Worm (Caenorhabditis elegans): ENCODE results near the gene clk-2.

The clk-2 gene

DNA sequence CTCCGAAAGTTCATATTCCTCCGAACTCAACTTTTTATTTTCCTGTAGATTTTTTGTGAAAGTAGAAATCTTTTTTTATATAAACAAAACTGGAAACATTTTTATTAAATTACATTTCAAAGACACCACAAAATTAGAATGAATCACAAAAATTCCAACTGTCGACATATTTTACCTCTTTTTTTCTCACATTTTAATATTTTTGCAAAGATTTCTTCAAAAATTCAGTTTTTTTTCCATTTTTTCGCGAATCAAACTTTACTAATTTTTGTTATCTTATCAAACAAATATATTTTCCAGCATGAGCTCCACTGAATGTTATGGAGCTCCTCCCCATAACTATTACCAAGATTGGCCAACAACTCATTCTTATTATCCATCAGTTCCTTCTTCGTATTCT is 37.0 kb upstream of the clk-2 start, which contains the start of gene ceh-13:
Gene ceh-13, plus strand, starts transcription at position 301 of the 400 bp plus-strand sequence.
- TF ChIP-seq F13C5.2 (tag; optimal IDR thresholded peaks at IDR 0.05) (no peak), aly-1 (tag; optimal IDR thresholded peaks at IDR 0.05) (no peak), ets-7 (tag; optimal IDR thresholded peaks at IDR 0.05) (no peak), scrt-1 (GFP tag; IDR thresholded peaks at IDR 0.05) (no peak), pes-1 (GFP tag; IDR thresholded peaks at IDR 0.05) (no peak)

- peak; percentile 61 for TF ChIP-seq ceh-13 (GFP tag; optimal IDR thresholded peaks at IDR 0.05)
- 0 out of 2 replicates have a peak, but pooled peaks have one; percentile 45 for TF ChIP-seq sea-1 (GFP tag; conservative IDR thresholded peaks at IDR 0.05)
- TF ChIP-seq hmg-4 (GFP tag; optimal IDR thresholded peaks at IDR 0.05), result peak; percentile 32
- no peak for TF ChIP-seq ama-1 (optimal IDR thresholded peaks at IDR 0.05)
- no peak for TF ChIP-seq pes-1 (GFP tag; IDR thresholded peaks at IDR 0.05)
- 0 out of 2 replicates have a peak, but pooled peaks have one; percentile 40 for TF ChIP-seq tbx-11 (GFP tag; IDR thresholded peaks at IDR 0.05)
- TF ChIP-seq tbx-37 (GFP tag; conservative IDR thresholded peaks at IDR 0.05), result no peak
Observed at ce11 chrIII:7554697-7555145, 36.4 kb upstream of the clk-2 start.

- no peak for TF ChIP-seq scrt-1 (GFP tag; IDR thresholded peaks at IDR 0.05)
- no peak for TF ChIP-seq hmbx-1 (tag; optimal IDR thresholded peaks at IDR 0.05)
- TF ChIP-seq flt-1 (GFP tag; IDR thresholded peaks at IDR 0.05), result no peak
- no peak for TF ChIP-seq ama-1 (optimal IDR thresholded peaks at IDR 0.05)
- TF ChIP-seq pes-1 (GFP tag; IDR thresholded peaks at IDR 0.05), result no peak
- TF ChIP-seq tbx-11 (GFP tag; IDR thresholded peaks at IDR 0.05), result no peak
- TF ChIP-seq tbx-37 (GFP tag; conservative IDR thresholded peaks at IDR 0.05), result no peak
- TF ChIP-seq ets-7 (tag; optimal IDR thresholded peaks at IDR 0.05), result no peak
- TF ChIP-seq ceh-36 (tag; optimal IDR thresholded peaks at IDR 0.05), result no peak
- TF ChIP-seq ceh-13 (GFP tag; optimal IDR thresholded peaks at IDR 0.05), result no peak
- no peak for TF ChIP-seq B0310.2 (tag; optimal IDR thresholded peaks at IDR 0.05)
- no peak for TF ChIP-seq F13C5.2 (tag; optimal IDR thresholded peaks at IDR 0.05)
- no peak for TF ChIP-seq tra-4 (tag; optimal IDR thresholded peaks at IDR 0.05)
- no peak for TF ChIP-seq hnd-1 (tag; optimal IDR thresholded peaks at IDR 0.05)
Observed at ce11 chrIII:7553693-7554226, 35.4 kb upstream of the clk-2 start.

ce11 chrIII:7552859-7553258 is 34.5 kb upstream of the clk-2 start:
- TF ChIP-seq tbx-37 (GFP tag; conservative IDR thresholded peaks at IDR 0.05), result no peak

DNA sequence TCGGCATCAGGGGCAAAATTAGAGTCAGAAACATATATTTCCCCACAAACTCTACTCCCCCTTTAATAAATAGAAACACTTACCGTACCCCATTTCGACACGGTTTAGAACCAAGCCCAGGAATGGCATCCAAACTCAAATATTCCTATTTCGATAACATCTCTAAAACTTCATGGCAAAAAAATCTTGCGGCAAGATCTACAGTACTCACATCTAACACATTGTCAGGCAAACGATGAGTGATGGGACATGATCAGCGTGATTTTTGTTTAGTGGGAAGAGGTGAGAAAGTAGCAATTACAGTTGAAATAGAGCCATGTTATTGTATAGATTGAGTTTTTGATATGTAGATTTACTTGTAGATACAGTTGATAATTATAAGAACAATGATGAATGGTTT is 32.7 kb upstream of the clk-2 start:
- TF ChIP-seq ceh-13 (GFP tag; optimal IDR thresholded peaks at IDR 0.05) (peak; percentile 13), hmg-4 (GFP tag; optimal IDR thresholded peaks at IDR 0.05) (no peak)

- TF ChIP-seq pes-1 (GFP tag; IDR thresholded peaks at IDR 0.05) (no peak), tbx-11 (GFP tag; IDR thresholded peaks at IDR 0.05) (no peak), scrt-1 (GFP tag; IDR thresholded peaks at IDR 0.05) (no peak), aly-1 (tag; optimal IDR thresholded peaks at IDR 0.05) (no peak), ama-1 (optimal IDR thresholded peaks at IDR 0.05) (no peak), hmbx-1 (tag; optimal IDR thresholded peaks at IDR 0.05) (no peak), ceh-13 (GFP tag; optimal IDR thresholded peaks at IDR 0.05) (no peak), ets-7 (tag; optimal IDR thresholded peaks at IDR 0.05) (no peak), ceh-36 (tag; optimal IDR thresholded peaks at IDR 0.05) (no peak), tra-4 (tag; optimal IDR thresholded peaks at IDR 0.05) (no peak)
Observed at ce11 chrIII:7548963-7549362, 30.6 kb upstream of the clk-2 start.

DNA sequence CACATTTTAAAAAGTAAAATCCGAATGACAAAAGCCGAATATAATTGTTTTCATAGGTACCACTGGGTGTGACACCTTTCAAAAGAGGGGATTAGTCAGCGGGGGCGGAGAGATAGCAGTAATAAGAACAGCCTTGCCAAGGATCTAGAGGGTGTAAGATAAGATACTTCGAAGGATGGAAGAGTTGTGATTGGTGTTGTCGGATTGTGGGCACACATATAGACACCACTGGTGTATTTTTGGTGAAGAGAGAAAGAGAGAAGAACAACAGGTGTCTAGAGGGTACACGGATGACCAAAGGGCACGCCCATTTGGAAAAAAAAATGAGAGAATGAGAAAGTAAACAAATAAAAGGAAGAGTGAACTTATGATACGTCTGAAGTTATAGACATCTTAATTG is 26.9 kb upstream of the clk-2 start:
- TF ChIP-seq flt-1 (GFP tag; IDR thresholded peaks at IDR 0.05) (no peak), B0310.2 (tag; optimal IDR thresholded peaks at IDR 0.05) (no peak), scrt-1 (GFP tag; IDR thresholded peaks at IDR 0.05) (no peak), tbx-37 (GFP tag; conservative IDR thresholded peaks at IDR 0.05) (no peak), ceh-36 (tag; optimal IDR thresholded peaks at IDR 0.05) (peak; percentile 53), hnd-1 (tag; optimal IDR thresholded peaks at IDR 0.05) (no peak), aly-1 (tag; optimal IDR thresholded peaks at IDR 0.05) (no peak), tra-4 (tag; optimal IDR thresholded peaks at IDR 0.05) (no peak)

DNA sequence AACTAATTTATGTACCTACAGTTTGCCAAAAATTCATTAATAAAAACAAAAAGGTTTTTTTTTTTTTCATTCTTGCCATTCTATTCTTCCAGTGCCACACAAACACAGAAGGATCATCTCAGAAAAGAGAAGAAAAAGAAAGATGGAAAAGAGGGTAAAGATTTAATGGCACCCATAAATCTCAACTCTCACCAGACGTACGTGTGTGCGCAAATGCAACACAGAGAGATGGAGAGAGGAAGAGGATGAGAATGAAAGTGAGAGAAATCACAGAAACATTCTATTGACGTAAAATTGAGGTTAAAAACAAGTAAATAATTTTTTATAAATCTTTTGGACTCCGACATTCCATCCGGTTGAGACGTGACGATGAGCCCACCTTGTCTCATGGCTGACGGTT is 25.9 kb upstream of the clk-2 start:
- no peak for TF ChIP-seq B0310.2 (tag; optimal IDR thresholded peaks at IDR 0.05)
- TF ChIP-seq scrt-1 (GFP tag; IDR thresholded peaks at IDR 0.05), result no peak
- TF ChIP-seq F13C5.2 (tag; optimal IDR thresholded peaks at IDR 0.05), result no peak
- no peak for TF ChIP-seq flt-1 (GFP tag; IDR thresholded peaks at IDR 0.05)
- TF ChIP-seq ama-1 (optimal IDR thresholded peaks at IDR 0.05), result no peak
- TF ChIP-seq ceh-13 (GFP tag; optimal IDR thresholded peaks at IDR 0.05), result no peak
- TF ChIP-seq tbx-11 (GFP tag; IDR thresholded peaks at IDR 0.05), result no peak
- no peak for TF ChIP-seq tra-4 (tag; optimal IDR thresholded peaks at IDR 0.05)
- no peak for TF ChIP-seq pes-1 (GFP tag; IDR thresholded peaks at IDR 0.05)
- no peak for TF ChIP-seq aly-1 (tag; optimal IDR thresholded peaks at IDR 0.05)
- no peak for TF ChIP-seq tbx-37 (GFP tag; conservative IDR thresholded peaks at IDR 0.05)
- no peak for TF ChIP-seq hnd-1 (tag; optimal IDR thresholded peaks at IDR 0.05)
- no peak for TF ChIP-seq ets-7 (tag; optimal IDR thresholded peaks at IDR 0.05)
- no peak for TF ChIP-seq sea-1 (GFP tag; conservative IDR thresholded peaks at IDR 0.05)
- no peak for TF ChIP-seq hmbx-1 (tag; optimal IDR thresholded peaks at IDR 0.05)

DNA sequence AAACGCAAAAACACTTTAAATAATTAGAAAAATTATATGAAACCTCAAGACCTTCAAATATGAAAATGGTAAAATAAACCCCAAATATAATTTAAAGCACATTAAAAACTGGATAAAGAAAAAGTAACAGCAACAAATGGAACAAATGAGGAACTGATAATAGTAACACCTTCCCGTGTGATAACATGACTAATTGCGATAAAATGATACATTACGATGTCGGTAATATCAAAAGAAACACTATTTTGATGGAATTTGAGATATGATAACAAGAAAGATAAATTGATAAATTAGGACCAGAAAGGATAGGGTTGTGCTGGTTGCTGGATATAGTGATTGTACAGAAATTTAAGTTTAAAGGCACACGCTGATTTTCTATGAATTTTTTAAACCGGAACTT is 23.7 kb upstream of the clk-2 start:
- TF ChIP-seq sea-1 (GFP tag; conservative IDR thresholded peaks at IDR 0.05), result no peak

All from whole organism, early embryonic.